Fruit fly (Drosophila melanogaster) whole organism, embryonic: Measurements from ENCODE around the gene Sf3b3.

Experiments used
- C15 ChIP-seq: fragments of 200-800 bp; sonication (Bioruptor generic); IDR thresholded peaks from 3 replicates; pipeline ENCODE4 v1.3.6; 2022; ENCODE audit warnings: missing biosample characterization, missing genetic modification characterization
- CG10147 ChIP-seq: fragments of 200-800 bp; sonication (Bioruptor generic); optimal IDR thresholded peaks from 2 replicates; lab custom pipeline; 2019; ENCODE audit warnings: missing biosample characterization, mild to moderate bottlenecking, missing genetic modification characterization, moderate library complexity
- CG10979 ChIP-seq: fragments of 200-800 bp; sonication (Bioruptor generic); optimal IDR thresholded peaks from 2 replicates; lab custom pipeline; 2018; ENCODE audit warnings: missing biosample characterization, mild to moderate bottlenecking, missing genetic modification characterization, moderate library complexity
- CG11398 ChIP-seq: fragments of 200-800 bp; sonication (Bioruptor generic); optimal IDR thresholded peaks from 2 replicates; lab custom pipeline; 2016; ENCODE audit warnings: missing biosample characterization, missing genetic modification characterization
- CG11560 ChIP-seq: fragments of 200-800 bp; sonication (Bioruptor generic); IDR thresholded peaks from 3 replicates; pipeline ENCODE4 v1.3.6; 2022; ENCODE audit warnings: missing biosample characterization, missing genetic modification characterization
- CG12104 ChIP-seq: fragments of 200-800 bp; sonication (Bioruptor generic); optimal IDR thresholded peaks from 3 replicates; lab custom pipeline; 2016; ENCODE audit warnings: missing biosample characterization, missing genetic modification characterization
- CG12299 ChIP-seq: fragments of 200-800 bp; sonication (Bioruptor generic); optimal IDR thresholded peaks from 2 replicates; lab custom pipeline; 2018; ENCODE audit warnings: missing biosample characterization, mild to moderate bottlenecking, missing genetic modification characterization
- CG15601 ChIP-seq: fragments of 200-800 bp; sonication (Bioruptor generic); optimal IDR thresholded peaks from 3 replicates; lab custom pipeline; 2019; ENCODE audit warnings: missing biosample characterization, mild to moderate bottlenecking, missing genetic modification characterization, moderate library complexity
- CG15696 ChIP-seq: fragments of 200-800 bp; sonication (Bioruptor generic); optimal IDR thresholded peaks from 2 replicates; lab custom pipeline; 2019; ENCODE audit warnings: missing biosample characterization, mild to moderate bottlenecking, missing genetic modification characterization, moderate library complexity
- CG1792 ChIP-seq: fragments of 200-800 bp; sonication (Bioruptor generic); optimal IDR thresholded peaks from 2 replicates; lab custom pipeline; 2016; ENCODE audit warnings: missing biosample characterization, missing genetic modification characterization
- CG2120 ChIP-seq: fragments of 200-800 bp; sonication (Bioruptor generic); optimal IDR thresholded peaks from 3 replicates; lab custom pipeline; 2016; ENCODE audit warnings: missing biosample characterization, missing genetic modification characterization
- CG33213 ChIP-seq: fragments of 200-800 bp; sonication (Bioruptor generic); optimal IDR thresholded peaks from 3 replicates; lab custom pipeline; 2016; ENCODE audit warnings: missing biosample characterization, missing genetic modification characterization
- CG3726 ChIP-seq: fragments of 200-800 bp; sonication (Bioruptor generic); IDR thresholded peaks from 3 replicates; pipeline ENCODE4, ENCODE4 v1.3.6; 2022; ENCODE audit warnings: missing biosample characterization, missing genetic modification characterization
- CG5245 ChIP-seq: fragments of 200-800 bp; sonication (Bioruptor generic); optimal IDR thresholded peaks from 3 replicates; lab custom pipeline; 2016; ENCODE audit warnings: missing biosample characterization, missing genetic modification characterization
- CG5953 ChIP-seq: fragments of 200-800 bp; sonication (Bioruptor generic); IDR thresholded peaks from 2 replicates; pipeline ENCODE4 v1.3.6; 2022; ENCODE audit warnings: missing biosample characterization, missing genetic modification characterization
- CG9876 ChIP-seq: fragments of 200-800 bp; sonication (Bioruptor generic); optimal IDR thresholded peaks from 2 replicates; lab custom pipeline; 2016; ENCODE audit warnings: missing biosample characterization, missing genetic modification characterization
- Camta ChIP-seq: fragments of 200-800 bp; sonication (Bioruptor generic); optimal IDR thresholded peaks from 2 replicates; lab custom pipeline; 2016; ENCODE audit warnings: missing biosample characterization, missing genetic modification characterization
- D19A ChIP-seq: fragments of 200-800 bp; optimal IDR thresholded peaks from 3 replicates; lab custom pipeline; 2019; ENCODE audit warnings: missing biosample characterization, mild to moderate bottlenecking, missing genetic modification characterization, moderate library complexity
- E2f1 ChIP-seq: fragments of 200-800 bp; sonication (Bioruptor generic); IDR thresholded peaks from 2 replicates; pipeline ENCODE4 v1.3.6; 2022; ENCODE audit warnings: missing biosample characterization, missing genetic modification characterization
- Ets97D ChIP-seq: fragments of 200-800 bp; sonication (Bioruptor generic); optimal IDR thresholded peaks from 3 replicates; lab custom pipeline; 2016; ENCODE audit warnings: missing biosample characterization, missing genetic modification characterization
- H15 ChIP-seq: fragments of 200-800 bp; sonication (Bioruptor generic); IDR thresholded peaks from 3 replicates; pipeline ENCODE4 v1.3.6; 2022; ENCODE audit warnings: missing biosample characterization, missing genetic modification characterization
- Jarid2 ChIP-seq: fragments of 200-800 bp; sonication (Bioruptor generic); optimal IDR thresholded peaks from 3 replicates; lab custom pipeline; 2017; ENCODE audit warnings: mild to moderate bottlenecking, missing biosample characterization, missing genetic modification reagents, missing genetic modification characterization
- Lpt ChIP-seq: fragments of >200 bp; optimal IDR thresholded peaks from 2 replicates; lab custom pipeline; 2018; ENCODE audit warnings: missing biosample characterization, missing genetic modification characterization
- MTF-1 ChIP-seq: fragments of 200-800 bp; sonication (Bioruptor generic); optimal IDR thresholded peaks from 2 replicates; lab custom pipeline; 2018; ENCODE audit warnings: missing biosample characterization, mild to moderate bottlenecking, missing genetic modification characterization, borderline replicate concordance
- Mad ChIP-seq: fragments of 200-800 bp; sonication (Bioruptor generic); optimal IDR thresholded peaks from 2 replicates; lab custom pipeline; 2016; ENCODE audit warnings: missing biosample characterization, missing genetic modification characterization
- Myb ChIP-seq: fragments of 200-800 bp; sonication (Bioruptor generic); optimal IDR thresholded peaks from 2 replicates; lab custom pipeline; 2016; ENCODE audit warnings: missing biosample characterization, missing genetic modification characterization
- NFAT ChIP-seq: fragments of 200-800 bp; sonication (Bioruptor generic); IDR thresholded peaks from 2 replicates; pipeline ENCODE4 v1.3.6; 2022; ENCODE audit warnings: missing biosample characterization, missing genetic modification characterization
- Six4 ChIP-seq: fragments of 200-800 bp; sonication (Bioruptor generic); optimal IDR thresholded peaks from 2 replicates; lab custom pipeline; 2016; ENCODE audit warnings: missing biosample characterization, missing genetic modification characterization
- YL-1 ChIP-seq: fragments of 200-800 bp; sonication (Bioruptor generic); optimal IDR thresholded peaks from 3 replicates; lab custom pipeline; 2017; ENCODE audit warnings: missing biosample characterization, mild to moderate bottlenecking, missing genetic modification characterization
- ab ChIP-seq: fragments of 200-800 bp; sonication (Bioruptor generic); optimal IDR thresholded peaks from 2 replicates; lab custom pipeline; 2016; ENCODE audit warnings: missing biosample characterization, missing genetic modification characterization
- aop ChIP-seq: fragments of 200-800 bp; sonication (Bioruptor generic); IDR thresholded peaks from 2 replicates; pipeline ENCODE4 v1.3.6; 2022; ENCODE audit warnings: missing biosample characterization, missing genetic modification characterization
- br ChIP-seq: fragments of >200 bp; optimal IDR thresholded peaks from 2 replicates; lab custom pipeline; 2017
- bsh ChIP-seq, 2 experiments: fragments of 200-800 bp; sonication (Bioruptor generic); optimal IDR thresholded peaks; 2 replicates each; lab custom pipeline; 2017 to 2018; ENCODE audit warnings: mild to moderate bottlenecking in 2 of 2, missing biosample characterization in 2 of 2, missing genetic modification characterization in 2 of 2, moderate library complexity in 1 of 2
- cg ChIP-seq: fragments of 200-800 bp; sonication (Bioruptor generic); optimal IDR thresholded peaks from 3 replicates; lab custom pipeline; 2019; ENCODE audit warnings: missing biosample characterization, mild to moderate bottlenecking, missing genetic modification characterization, moderate library complexity
- corto ChIP-seq: fragments of 200-800 bp; sonication (Bioruptor generic); optimal IDR thresholded peaks from 2 replicates; lab custom pipeline; 2016; ENCODE audit warnings: missing biosample characterization, mild to moderate bottlenecking, missing genetic modification characterization, moderate library complexity
- crp ChIP-seq, 2 experiments: fragments of 200-800 bp; sonication (Bioruptor generic); optimal IDR thresholded peaks; 2 replicates in 1 of 2; 3 replicates in 1 of 2; lab custom pipeline; 2017; ENCODE audit warnings: missing biosample characterization in 2 of 2, missing genetic modification characterization in 2 of 2, mild to moderate bottlenecking in 1 of 2, moderate library complexity in 1 of 2
- dan ChIP-seq: fragments of 200-800 bp; sonication (Bioruptor generic); IDR thresholded peaks from 2 replicates; pipeline ENCODE4 v1.3.6; 2022; ENCODE audit warnings: missing biosample characterization, missing genetic modification characterization
- ewg ChIP-seq: fragments of 200-800 bp; sonication (Bioruptor generic); optimal IDR thresholded peaks from 3 replicates; lab custom pipeline; 2017; ENCODE audit warnings: mild to moderate bottlenecking, missing biosample characterization, missing genetic modification reagents, missing genetic modification characterization
- fd3F ChIP-seq: fragments of 200-800 bp; sonication (Bioruptor generic); optimal IDR thresholded peaks from 2 replicates; lab custom pipeline; 2018; ENCODE audit warnings: missing biosample characterization, mild to moderate bottlenecking, missing genetic modification characterization, moderate library complexity
- lov ChIP-seq, 2 experiments: fragments of 200-800 bp in 1 of 2; fragments of >200 bp in 1 of 2; sonication (Bioruptor generic) in 1 of 2; IDR thresholded peaks in 1 of 2; optimal IDR thresholded peaks in 1 of 2; 2 replicates in 1 of 2; 3 replicates in 1 of 2; pipeline versions ENCODE4 v1.3.6 to Lab custom; 2017 to 2022; ENCODE audit warnings: missing biosample characterization in 1 of 2, missing genetic modification characterization in 1 of 2
- nau ChIP-seq: fragments of 200-800 bp; sonication (Bioruptor generic); optimal IDR thresholded peaks from 3 replicates; lab custom pipeline; 2017; ENCODE audit warnings: missing biosample characterization, mild to moderate bottlenecking, missing genetic modification characterization, missing genetic modification reagents
- oc ChIP-seq: fragments of 200-800 bp; sonication (Bioruptor generic); optimal IDR thresholded peaks from 2 replicates; lab custom pipeline; 2018; ENCODE audit warnings: missing biosample characterization, mild to moderate bottlenecking, missing genetic modification characterization, moderate library complexity
- salm ChIP-seq: fragments of 200-800 bp; sonication (Bioruptor generic); optimal IDR thresholded peaks from 2 replicates; lab custom pipeline; 2018; ENCODE audit warnings: missing biosample characterization, mild to moderate bottlenecking, missing genetic modification characterization
- sc ChIP-seq, 3 experiments: fragments of >200 bp in 2 of 3; fragments of 200-800 bp in 1 of 3; sonication (Bioruptor generic) in 1 of 3; optimal IDR thresholded peaks; 2 replicates in 2 of 3; 3 replicates in 1 of 3; lab custom pipeline; 2017; ENCODE audit warnings: mild to moderate bottlenecking in 1 of 3, missing biosample characterization in 1 of 3, missing genetic modification characterization in 1 of 3, missing genetic modification reagents in 1 of 3
- tgo ChIP-seq: fragments of 200-800 bp; sonication (Bioruptor generic); IDR thresholded peaks from 3 replicates; pipeline ENCODE4 v1.3.6; 2022; ENCODE audit warnings: missing biosample characterization, missing genetic modification characterization
- tna ChIP-seq: fragments of 200-800 bp; sonication (Bioruptor generic); IDR thresholded peaks from 2 replicates; pipeline ENCODE4 v1.3.6; 2022; ENCODE audit warnings: missing biosample characterization, missing genetic modification characterization; ENCODE audit not compliant: partially characterized antibody
- tx ChIP-seq: fragments of 200-800 bp; sonication (Bioruptor generic); optimal IDR thresholded peaks from 2 replicates; lab custom pipeline; 2016; ENCODE audit warnings: missing biosample characterization, missing genetic modification characterization
- unc-4 ChIP-seq: fragments of 200-800 bp; sonication (Bioruptor generic); IDR thresholded peaks from 2 replicates; pipeline ENCODE4 v1.3.6; 2022; ENCODE audit warnings: missing biosample characterization, missing genetic modification characterization; ENCODE audit not compliant: partially characterized antibody

Gene Sf3b3

DNA sequence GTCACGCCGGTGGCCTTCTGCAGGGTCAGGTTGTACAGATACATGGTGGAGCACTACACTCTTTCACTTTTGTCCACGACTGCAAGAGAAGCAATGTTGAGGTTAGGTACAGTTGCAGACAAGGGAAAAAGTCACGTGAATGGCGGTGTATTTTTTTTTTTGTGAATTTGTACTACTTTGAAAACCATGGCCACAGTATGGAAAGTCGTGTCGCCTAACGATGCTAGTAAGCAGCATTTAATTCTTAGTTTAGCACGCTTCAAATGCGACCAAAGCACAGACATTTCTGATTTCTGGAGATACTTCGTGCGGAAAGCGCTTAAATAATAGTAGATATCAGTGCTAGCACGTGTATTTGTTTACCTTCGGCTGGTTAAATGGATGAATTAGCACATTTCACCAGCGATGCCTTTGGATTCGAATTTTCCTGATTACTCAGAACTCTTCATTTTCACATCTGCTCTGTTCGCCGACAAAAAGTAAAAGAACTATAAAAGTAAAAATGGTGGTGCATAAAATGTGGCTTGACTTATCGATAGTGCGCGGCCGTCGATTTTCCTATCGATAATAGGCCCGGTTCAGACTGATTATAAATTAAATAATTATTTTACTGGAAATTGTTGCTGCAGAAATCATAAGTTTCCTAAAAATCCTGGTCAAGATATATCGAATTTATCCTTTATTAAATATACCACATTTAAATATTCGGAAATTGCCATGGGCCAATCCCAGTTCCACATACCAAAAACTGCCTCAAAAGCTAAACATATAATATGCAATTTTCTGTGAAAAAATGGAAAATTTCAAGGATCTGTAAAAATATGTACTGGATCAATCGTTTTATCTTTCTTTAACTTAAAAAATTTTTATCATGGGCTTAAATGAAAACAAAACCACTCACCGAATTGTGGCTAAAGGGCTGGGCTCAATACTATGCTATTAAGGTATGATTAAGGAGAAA lies at the start of gene Sf3b3 (continued):
- no peak for TF ChIP-seq CG5953 (GFP tag; lab: Robert Waterston, UW)
- no peak for TF ChIP-seq CG2120 (GFP tag; lab: Kevin White, UChicago)
- no peak for TF ChIP-seq corto (GFP tag; lab: Kevin White, UChicago)
- TF ChIP-seq Lpt (GFP tag; lab: Kevin White, UChicago) = no peak
- no peak for TF ChIP-seq oc (tag; lab: Kevin White, UChicago)
- no peak for TF ChIP-seq CG3726
- TF ChIP-seq bsh (GFP tag; optimal IDR thresholded peaks at IDR 0.05; lab: Kevin White, UChicago) = no peak
- no peak for TF ChIP-seq CG1792 (GFP tag; lab: Kevin White, UChicago)
- no peak for TF ChIP-seq dan (GFP tag; lab: Robert Waterston, UW)
- peak; percentile 6 for TF ChIP-seq CG10979 (tag; lab: Kevin White, UChicago)
- no peak for TF ChIP-seq salm
- no peak for TF ChIP-seq C15
- TF ChIP-seq cg = no peak
- TF ChIP-seq Mad (GFP tag; lab: Kevin White, UChicago) = no peak
- peak; percentile 2 for TF ChIP-seq D19A (tag; lab: Kevin White, UChicago)
- TF ChIP-seq YL-1 = peak; percentile 70
- no peak for TF ChIP-seq crp (GFP tag; optimal IDR thresholded peaks at IDR 0.05; lab: Kevin White, UChicago)
- TF ChIP-seq CG12104 = no peak
- peak; percentile 54 for TF ChIP-seq NFAT
- TF ChIP-seq E2f1 (GFP tag; lab: Robert Waterston, UW) = no peak
- no peak for TF ChIP-seq CG11398 (GFP tag; lab: Kevin White, UChicago)
- TF ChIP-seq CG9876 = no peak
- no peak for TF ChIP-seq lov (optimal IDR thresholded peaks at IDR 0.05; lab: Kevin White, UChicago)
- TF ChIP-seq lov (GFP tag; IDR thresholded peaks at IDR 0.05; lab: Robert Waterston, UW) = no peak
- TF ChIP-seq CG5245 (GFP tag; lab: Kevin White, UChicago) = no peak
- no peak for TF ChIP-seq CG10147 (GFP tag; lab: Kevin White, UChicago)
- TF ChIP-seq Myb (GFP tag; lab: Kevin White, UChicago) = no peak
- no peak for TF ChIP-seq CG15601
- peak; percentile 45 for TF ChIP-seq Ets97D (GFP tag; lab: Kevin White, UChicago)
- TF ChIP-seq unc-4 (GFP tag; lab: Robert Waterston, UW) = peak; percentile 50
- no peak for TF ChIP-seq br (lab: Kevin White, UChicago)
- TF ChIP-seq CG33213 (GFP tag; lab: Kevin White, UChicago) = no peak
- TF ChIP-seq tx (GFP tag; lab: Kevin White, UChicago) = no peak
- no peak for TF ChIP-seq ab (GFP tag; lab: Kevin White, UChicago)
- peak; percentile 21 for TF ChIP-seq Camta (GFP tag; lab: Kevin White, UChicago)
- no peak; the same call in none of the 2 replicates for TF ChIP-seq tna (GFP tag; lab: Robert Waterston, UW)
- TF ChIP-seq nau (GFP tag; lab: Kevin White, UChicago) = no peak
- TF ChIP-seq CG15696 (tag; lab: Kevin White, UChicago) = no peak
- no peak for TF ChIP-seq tgo (GFP tag; lab: Robert Waterston, UW)
- no peak for TF ChIP-seq ewg (GFP tag; lab: Kevin White, UChicago)
- no peak for TF ChIP-seq MTF-1 (GFP tag; lab: Kevin White, UChicago)
- no peak for TF ChIP-seq Jarid2 (GFP tag; lab: Kevin White, UChicago)
- no peak for TF ChIP-seq fd3F (GFP tag; lab: Kevin White, UChicago)
- TF ChIP-seq CG12299 (tag; lab: Kevin White, UChicago) = no peak
- TF ChIP-seq sc (optimal IDR thresholded peaks at IDR 0.05; lab: Kevin White, UChicago) = no peak
- no peak for TF ChIP-seq sc (GFP tag; optimal IDR thresholded peaks at IDR 0.05; lab: Kevin White, UChicago)
- no peak for TF ChIP-seq CG11560 (tag; lab: Robert Waterston, UW)
- no peak for TF ChIP-seq Six4 (GFP tag; lab: Kevin White, UChicago)
- TF ChIP-seq aop (GFP tag; lab: Robert Waterston, UW) = no peak
- no peak for TF ChIP-seq H15 (GFP tag; lab: Robert Waterston, UW)
